Worm (Caenorhabditis elegans) whole organism, young adult: Measurements from ENCODE around the gene F16F9.4.
A peak's percentile ranks its signal among the peaks of the same experiment; 100 is the strongest.

Experiments used
- B0261.1 ChIP-seq: sonication (generic microtip); optimal IDR thresholded peaks from 2 replicates; lab custom pipeline; 2016; ENCODE audit warnings: mild to moderate bottlenecking, missing genetic modification characterization, moderate library complexity, missing compliant biosample characterization
- B0336.3 ChIP-seq: fragments of 200-800 bp; sonication (Bioruptor generic); IDR thresholded peaks from 2 replicates; pipeline ENCODE4 v1.3.6; 2022; ENCODE audit warnings: missing genetic modification characterization, missing compliant biosample characterization
- D2030.7 ChIP-seq: fragments of 200-800 bp; sonication (Bioruptor generic); IDR thresholded peaks from 2 replicates; pipeline ENCODE4 v1.3.6; 2022; ENCODE audit warnings: missing genetic modification reagents, missing genetic modification characterization, missing compliant biosample characterization
- F33H1.4 ChIP-seq: fragments of 200-800 bp; sonication (Bioruptor generic); IDR thresholded peaks from 2 replicates; pipeline ENCODE4 v1.3.6; 2022; ENCODE audit warnings: missing genetic modification reagents, missing genetic modification characterization, missing compliant biosample characterization
- F37B4.10 ChIP-seq: fragments of 200-800 bp; sonication (Bioruptor generic); IDR thresholded peaks from 2 replicates; pipeline ENCODE4 v1.3.6; 2022; ENCODE audit warnings: missing genetic modification characterization, missing compliant biosample characterization
- F49E8.2 ChIP-seq: sonication (generic microtip); optimal IDR thresholded peaks from 3 replicates; lab custom pipeline; 2017; ENCODE audit warnings: missing genetic modification characterization, mild to moderate bottlenecking, missing compliant biosample characterization, antibody characterized with exemption, moderate library complexity; ENCODE audit not compliant: insufficient read depth
- F55B11.4 ChIP-seq: sonication (generic microtip); optimal IDR thresholded peaks from 2 replicates; lab custom pipeline; 2016; ENCODE audit warnings: missing compliant biosample characterization, missing genetic modification characterization, borderline replicate concordance; ENCODE audit not compliant: insufficient read depth
- K11D2.4 ChIP-seq: fragments of 200-800 bp; sonication (Bioruptor generic); IDR thresholded peaks from 2 replicates; pipeline ENCODE4 v1.3.6; 2022; ENCODE audit warnings: missing genetic modification reagents, missing genetic modification characterization, missing compliant biosample characterization
- Y56A3A.18 ChIP-seq: fragments of 200-800 bp; sonication (Bioruptor generic); IDR thresholded peaks from 2 replicates; pipeline ENCODE4 v1.3.6; 2022; ENCODE audit warnings: missing genetic modification reagents, missing genetic modification characterization, missing compliant biosample characterization
- Y79H2A.3 ChIP-seq: fragments of 200-800 bp; sonication (Bioruptor generic); conservative IDR thresholded peaks from 2 replicates; pipeline ENCODE4 v1.3.6; 2022; ENCODE audit warnings: missing genetic modification reagents, missing genetic modification characterization, missing compliant biosample characterization
- attf-5 ChIP-seq: fragments of 200-800 bp; sonication (Bioruptor generic); optimal IDR thresholded peaks from 2 replicates; lab custom pipeline; 2018; ENCODE audit warnings: mild to moderate bottlenecking, missing genetic modification characterization, missing compliant biosample characterization
- ceh-40 ChIP-seq: fragments of 200-800 bp; sonication (Bioruptor generic); IDR thresholded peaks from 2 replicates; pipeline ENCODE4 v1.3.6; 2022; ENCODE audit warnings: missing genetic modification characterization, missing compliant biosample characterization
- ceh-58 ChIP-seq: fragments of 200-800 bp; sonication (Bioruptor generic); IDR thresholded peaks from 2 replicates; pipeline ENCODE4 v1.3.6; 2022; ENCODE audit warnings: missing genetic modification characterization, missing compliant biosample characterization
- dpff-1 ChIP-seq: sonication (generic microtip); optimal IDR thresholded peaks from 2 replicates; lab custom pipeline; 2017; ENCODE audit warnings: mild to moderate bottlenecking, missing genetic modification characterization, missing compliant biosample characterization
- egl-44 ChIP-seq: fragments of 200-800 bp; sonication (Bioruptor generic); IDR thresholded peaks from 2 replicates; pipeline ENCODE4 v1.3.6; 2022; ENCODE audit warnings: missing genetic modification reagents, missing genetic modification characterization, missing compliant biosample characterization
- egrh-3 ChIP-seq: fragments of 200-800 bp; sonication (Bioruptor generic); IDR thresholded peaks from 2 replicates; pipeline ENCODE4 v1.3.6; 2022; ENCODE audit warnings: missing genetic modification reagents, missing genetic modification characterization, missing compliant biosample characterization
- him-1 ChIP-seq: sonication (generic microtip); optimal IDR thresholded peaks from 2 replicates; lab custom pipeline; 2016; ENCODE audit warnings: missing genotype, missing genetic modification reagents, missing genetic modification characterization, missing compliant biosample characterization
- hlh-12 ChIP-seq: sonication (generic microtip); optimal IDR thresholded peaks from 2 replicates; lab custom pipeline; 2016; ENCODE audit warnings: missing genetic modification characterization, missing compliant biosample characterization
- hlh-26 ChIP-seq: fragments of 200-800 bp; sonication (Bioruptor generic); conservative IDR thresholded peaks from 2 replicates; pipeline ENCODE4 v1.3.6; 2022; ENCODE audit warnings: missing genetic modification reagents, missing genetic modification characterization, missing compliant biosample characterization
- hmg-1.2 ChIP-seq: fragments of 200-800 bp; sonication (Bioruptor generic); IDR thresholded peaks from 2 replicates; pipeline ENCODE4 v1.3.6; 2022; ENCODE audit warnings: missing genetic modification reagents, missing genetic modification characterization, missing compliant biosample characterization
- hmg-20 ChIP-seq: fragments of 200-800 bp; sonication (Bioruptor generic); IDR thresholded peaks from 2 replicates; pipeline ENCODE4 v1.3.6; 2022; ENCODE audit warnings: missing genetic modification reagents, missing genetic modification characterization, missing compliant biosample characterization
- hrde-1 ChIP-seq: sonication (generic microtip); optimal IDR thresholded peaks from 2 replicates; lab custom pipeline; 2016; ENCODE audit warnings: missing genetic modification characterization, mild to moderate bottlenecking, missing compliant biosample characterization, moderate library complexity, missing genotype, missing genetic modification reagents, borderline replicate concordance
- lag-1 ChIP-seq: fragments of 200-800 bp; sonication (Bioruptor generic); IDR thresholded peaks from 2 replicates; pipeline ENCODE4 v1.3.6; 2022; ENCODE audit warnings: missing genetic modification reagents, missing genetic modification characterization, missing compliant biosample characterization
- let-526 ChIP-seq: fragments of 200-800 bp; sonication (Bioruptor generic); IDR thresholded peaks from 2 replicates; pipeline ENCODE4 v1.3.6; 2022; ENCODE audit warnings: missing genetic modification reagents, missing genetic modification characterization, missing compliant biosample characterization
- let-607 ChIP-seq, 2 experiments: fragments of 200-800 bp in 1 of 2; sonication (Bioruptor generic) in 1 of 2; sonication (generic microtip) in 1 of 2; optimal IDR thresholded peaks; 2 replicates each; lab custom pipeline; 2016 to 2018; ENCODE audit warnings: mild to moderate bottlenecking in 2 of 2, missing compliant biosample characterization in 2 of 2, missing genetic modification characterization in 2 of 2, moderate library complexity in 2 of 2, missing genotype in 1 of 2
- lin-26 ChIP-seq: fragments of 200-800 bp; sonication (Bioruptor generic); IDR thresholded peaks from 2 replicates; pipeline ENCODE4 v1.3.6; 2022; ENCODE audit warnings: missing genetic modification reagents, missing genetic modification characterization, missing compliant biosample characterization
- lin-40 ChIP-seq: sonication (generic microtip); optimal IDR thresholded peaks from 2 replicates; lab custom pipeline; 2016; ENCODE audit warnings: missing genetic modification characterization, mild to moderate bottlenecking, missing compliant biosample characterization, missing genotype, missing genetic modification reagents
- lin-54 ChIP-seq: fragments of 200-800 bp; sonication (Bioruptor generic); optimal IDR thresholded peaks from 2 replicates; lab custom pipeline; 2018; ENCODE audit warnings: mild to moderate bottlenecking, missing genetic modification characterization, missing compliant biosample characterization
- lsl-1 ChIP-seq: fragments of 200-800 bp; sonication (Bioruptor generic); optimal IDR thresholded peaks from 2 replicates; lab custom pipeline; 2018; ENCODE audit warnings: mild to moderate bottlenecking, missing genetic modification characterization, moderate library complexity, missing compliant biosample characterization
- lsy-27 ChIP-seq: sonication (generic microtip); optimal IDR thresholded peaks from 2 replicates; lab custom pipeline; 2017; ENCODE audit warnings: missing genetic modification characterization, mild to moderate bottlenecking, missing compliant biosample characterization, antibody characterized with exemption, missing genotype, borderline replicate concordance; ENCODE audit not compliant: insufficient read depth
- madf-10 ChIP-seq: sonication (generic microtip); optimal IDR thresholded peaks from 2 replicates; lab custom pipeline; 2016; ENCODE audit warnings: mild to moderate bottlenecking, missing genetic modification characterization, missing compliant biosample characterization
- mcd-1 ChIP-seq: fragments of 200-800 bp; sonication (Bioruptor generic); IDR thresholded peaks from 2 replicates; pipeline ENCODE4 v1.3.6; 2022; ENCODE audit warnings: missing genetic modification reagents, missing genetic modification characterization, missing compliant biosample characterization
- mel-28 ChIP-seq: sonication (generic microtip); optimal IDR thresholded peaks from 2 replicates; lab custom pipeline; 2016; ENCODE audit warnings: borderline replicate concordance, mild to moderate bottlenecking, missing genetic modification characterization, missing compliant biosample characterization
- mes-4 ChIP-seq: sonication (generic microtip); optimal IDR thresholded peaks from 2 replicates; lab custom pipeline; 2016; ENCODE audit warnings: missing genotype, missing genetic modification characterization, missing compliant biosample characterization
- mxl-1 ChIP-seq: sonication (generic microtip); optimal IDR thresholded peaks from 2 replicates; lab custom pipeline; 2016; ENCODE audit warnings: missing genetic modification characterization, missing compliant biosample characterization
- nfya-2 ChIP-seq: fragments of 200-800 bp; sonication (Bioruptor generic); IDR thresholded peaks from 2 replicates; pipeline ENCODE4 v1.3.6; 2022; ENCODE audit warnings: missing genetic modification reagents, missing genetic modification characterization, missing compliant biosample characterization
- nfyb-1 ChIP-seq: fragments of 200-800 bp; sonication (Bioruptor generic); IDR thresholded peaks from 2 replicates; pipeline ENCODE4 v1.3.6; 2022; ENCODE audit warnings: missing genetic modification reagents, missing genetic modification characterization, missing compliant biosample characterization
- nhr-179 ChIP-seq: sonication (generic microtip); optimal IDR thresholded peaks from 2 replicates; lab custom pipeline; 2016; ENCODE audit warnings: mild to moderate bottlenecking, missing genetic modification characterization, missing compliant biosample characterization
- nhr-80 ChIP-seq: sonication (generic microtip); optimal IDR thresholded peaks from 2 replicates; lab custom pipeline; 2016; ENCODE audit warnings: missing genetic modification characterization, missing compliant biosample characterization
- nhr-90 ChIP-seq: sonication (generic microtip); optimal IDR thresholded peaks from 2 replicates; lab custom pipeline; 2016; ENCODE audit warnings: missing genotype, mild to moderate bottlenecking, missing genetic modification characterization, missing compliant biosample characterization
- rcor-1 ChIP-seq: fragments of 200-800 bp; sonication (Bioruptor generic); IDR thresholded peaks from 2 replicates; pipeline ENCODE4 v1.3.6; 2022; ENCODE audit warnings: missing genetic modification reagents, missing genetic modification characterization, missing compliant biosample characterization
- rec-8 ChIP-seq, 2 experiments: sonication (generic microtip); optimal IDR thresholded peaks; 2 replicates each; lab custom pipeline; 2016; ENCODE audit warnings: mild to moderate bottlenecking in 2 of 2, missing genetic modification characterization in 2 of 2, missing genetic modification reagents in 2 of 2, missing genotype in 2 of 2, missing biosample characterization in 1 of 2, missing compliant biosample characterization in 1 of 2, moderate library complexity in 1 of 2
- repo-1 ChIP-seq: sonication (generic microtip); optimal IDR thresholded peaks from 2 replicates; lab custom pipeline; 2017; ENCODE audit warnings: mild to moderate bottlenecking, missing genetic modification characterization, missing compliant biosample characterization
- rpc-1 ChIP-seq, 2 experiments: fragments of 150-350 bp in 1 of 2; sonication (generic microtip) in 1 of 2; optimal IDR thresholded peaks; 2 replicates each; lab custom pipeline; 2014 to 2018; ENCODE audit warnings: missing biosample characterization in 1 of 2, missing genetic modification characterization in 1 of 2, missing genetic modification reagents in 1 of 2, missing genotype in 1 of 2
- snpc-3.4 ChIP-seq: sonication (generic microtip); optimal IDR thresholded peaks from 2 replicates; lab custom pipeline; 2017; ENCODE audit warnings: missing genetic modification characterization, mild to moderate bottlenecking, missing compliant biosample characterization, antibody characterized with exemption, moderate library complexity, missing genotype, missing genetic modification reagents
- unc-62 ChIP-seq: fragments of 150-350 bp; optimal IDR thresholded peaks from 2 replicates; lab custom pipeline; 2014; ENCODE audit warnings: missing biosample characterization, missing genetic modification reagents, missing genetic modification characterization
- ztf-22 ChIP-seq: fragments of 200-800 bp; sonication (Bioruptor generic); optimal IDR thresholded peaks from 2 replicates; lab custom pipeline; 2018; ENCODE audit warnings: mild to moderate bottlenecking, missing genetic modification characterization, moderate library complexity, missing compliant biosample characterization
- ztf-3 ChIP-seq: fragments of 200-800 bp; sonication (Bioruptor generic); optimal IDR thresholded peaks from 2 replicates; lab custom pipeline; 2018; ENCODE audit warnings: mild to moderate bottlenecking, missing genetic modification characterization, missing compliant biosample characterization

The F16F9.4 gene

DNA sequence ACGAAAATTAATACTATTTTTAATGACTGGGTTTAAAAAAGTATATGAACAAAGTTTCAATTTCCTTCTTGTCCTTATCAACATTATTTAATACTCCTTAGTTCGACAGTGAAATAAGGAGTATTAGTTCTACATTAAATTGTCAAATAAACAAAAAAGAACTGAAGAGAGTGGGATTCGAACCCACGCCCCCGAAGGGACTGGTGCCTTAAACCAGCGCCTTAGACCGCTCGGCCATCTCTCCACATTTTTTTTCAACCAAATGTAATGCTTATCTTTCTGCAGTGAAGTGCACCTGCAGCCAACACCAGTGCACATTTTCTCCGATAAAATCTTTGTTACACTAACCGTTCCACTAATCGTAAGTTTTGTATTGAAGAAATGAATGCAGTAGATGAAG, 43.9 kb downstream of the F16F9.4 start:
- TF ChIP-seq nfyb-1 (no peak), mxl-1 (tag; lab: Kevin White, UChicago) (no peak), mcd-1 (0 out of 2 replicates have a peak, but pooled peaks have one; percentile 8), ceh-58 (no peak), mel-28 (tag; lab: Kevin White, UChicago) (no peak), rec-8 (tag; optimal IDR thresholded peaks at IDR 0.05; lab: Kevin White, UChicago) (peak; percentile 34 to 58), let-526 (GFP tag; lab: Robert Waterston, UW) (no peak), nhr-179 (tag; lab: Kevin White, UChicago) (no peak), egl-44 (no peak), lsl-1 (GFP tag; lab: Kevin White, UChicago) (no peak), madf-10 (peak; percentile 14), rcor-1 (GFP tag; lab: Robert Waterston, UW) (no peak), hlh-26 (GFP tag; lab: Robert Waterston, UW) (no peak), ztf-22 (GFP tag; lab: Kevin White, UChicago) (no peak), F55B11.4 (tag; lab: Kevin White, UChicago) (no peak), hlh-12 (tag; lab: Kevin White, UChicago) (no peak), F49E8.2 (tag; lab: Kevin White, UChicago) (no peak), repo-1 (tag; lab: Kevin White, UChicago) (no peak), hrde-1 (tag; lab: Kevin White, UChicago) (no peak), nfya-2 (GFP tag; lab: Robert Waterston, UW) (no peak), snpc-3.4 (tag; lab: Kevin White, UChicago) (peak; percentile 34), let-607 (tag; optimal IDR thresholded peaks at IDR 0.05; lab: Kevin White, UChicago) (no peak), him-1 (peak; percentile 31), hmg-1.2 (GFP tag; lab: Robert Waterston, UW) (peak; percentile 65), K11D2.4 (GFP tag; lab: Robert Waterston, UW) (no peak), mes-4 (tag; lab: Kevin White, UChicago) (no peak), Y79H2A.3 (GFP tag; lab: Robert Waterston, UW) (no peak), nhr-90 (peak; percentile 54), hmg-20 (no peak), lin-40 (tag; lab: Kevin White, UChicago) (no peak), lag-1 (GFP tag; lab: Robert Waterston, UW) (no peak), egrh-3 (GFP tag; lab: Robert Waterston, UW) (0 out of 2 replicates have a peak, but pooled peaks have one; percentile 26), attf-5 (GFP tag; lab: Kevin White, UChicago) (no peak), lin-54 (GFP tag; lab: Kevin White, UChicago) (no peak), B0261.1 (peak; percentile 81), lsy-27 (tag; lab: Kevin White, UChicago) (no peak), F33H1.4 (GFP tag; lab: Robert Waterston, UW) (no peak), unc-62 (GFP tag; lab: Kevin White, UChicago) (no peak), ceh-40 (no peak), ztf-3 (GFP tag; lab: Kevin White, UChicago) (no peak), F37B4.10 (no peak), dpff-1 (tag; lab: Kevin White, UChicago) (no peak), nhr-80 (tag; lab: Kevin White, UChicago) (peak; percentile 12), lin-26 (GFP tag; lab: Robert Waterston, UW) (peak; percentile 69; the same call in 1 of the 2 replicates), rpc-1 (optimal IDR thresholded peaks at IDR 0.05; lab: Kevin White, UChicago) (peak; percentile 67), rpc-1 (tag; optimal IDR thresholded peaks at IDR 0.05; lab: Kevin White, UChicago) (peak; percentile 82), B0336.3 (GFP tag; lab: Robert Waterston, UW) (no peak), Y56A3A.18 (GFP tag; lab: Robert Waterston, UW) (0 out of 2 replicates have a peak, but pooled peaks have one; percentile 24), D2030.7 (GFP tag; lab: Robert Waterston, UW) (peak; percentile 64)
